Worm (Caenorhabditis elegans) whole organism, L2 larva: ENCODE data around the gene E02H9.3.

Source experiments
- F13H6.1 ChIP-seq: sonication (generic microtip); optimal IDR thresholded peaks from 2 replicates; lab custom pipeline; 2016; ENCODE audit warnings: missing genetic modification characterization, missing compliant biosample characterization
- crh-2 ChIP-seq: sonication (generic microtip); optimal IDR thresholded peaks from 2 replicates; lab custom pipeline; 2017; ENCODE audit warnings: missing biosample characterization, missing genetic modification characterization
- nhr-11 ChIP-seq: fragments of 150-350 bp; optimal IDR thresholded peaks from 2 replicates; lab custom pipeline; 2014; ENCODE audit warnings: missing biosample characterization, missing genetic modification characterization
- skn-1 ChIP-seq: sonication (generic microtip); optimal IDR thresholded peaks from 2 replicates; lab custom pipeline; 2017; ENCODE audit warnings: missing biosample characterization, missing genetic modification characterization

- TF ChIP-seq nhr-11 (tag; lab: Kevin White, UChicago) (no peak), crh-2 (tag; lab: Kevin White, UChicago) (no peak), F13H6.1 (no peak), skn-1 (tag; lab: Kevin White, UChicago) (no peak)
Observed at ce11 chrIII:2468202-2468601, 9.4 kb downstream of the E02H9.3 start, which contains the start of the genes E02H9.9 and E02H9.1.
